Worm (Caenorhabditis elegans) whole organism, young adult: Measurements from ENCODE around the gene F52E4.5.

Experiments used
- ama-1 ChIP-seq, 3 experiments: fragments of 150-350 bp in 1 of 3; sonication (generic microtip) in 2 of 3; optimal IDR thresholded peaks; 2 replicates each; lab custom pipeline; 2014 to 2018; ENCODE audit warnings: missing biosample characterization in 2 of 3, missing genetic modification characterization in 2 of 3, missing genetic modification reagents in 2 of 3
- attf-3 ChIP-seq: fragments of 200-800 bp; sonication (Bioruptor generic); conservative IDR thresholded peaks from 2 replicates; pipeline ENCODE4 v1.3.6; 2022; ENCODE audit warnings: missing genetic modification reagents, missing genetic modification characterization, missing compliant biosample characterization
- cebp-2 ChIP-seq: fragments of 200-800 bp; sonication (Bioruptor generic); IDR thresholded peaks from 2 replicates; pipeline ENCODE4 v1.3.6; 2022; ENCODE audit warnings: missing genetic modification characterization, missing compliant biosample characterization
- dox-1 ChIP-seq: fragments of 200-800 bp; sonication (Bioruptor generic); IDR thresholded peaks from 2 replicates; pipeline ENCODE4 v1.3.6; 2022; ENCODE audit warnings: missing genetic modification reagents, missing genetic modification characterization, missing compliant biosample characterization
- snpc-4 ChIP-seq, 5 experiments: fragments of 150-350 bp in 1 of 5; sonication (generic microtip) in 4 of 5; optimal IDR thresholded peaks; 2 replicates each; lab custom pipeline; 2014 to 2018; ENCODE audit warnings: missing genetic modification characterization in 5 of 5, missing biosample characterization in 3 of 5, antibody characterized with exemption in 2 of 5, mild to moderate bottlenecking in 2 of 5, missing compliant biosample characterization in 2 of 5, missing genotype in 2 of 5, moderate library complexity in 2 of 5, missing genetic modification reagents in 1 of 5

- no peak for TF ChIP-seq snpc-4 (GFP tag; optimal IDR thresholded peaks at IDR 0.05; lab: Kevin White, UChicago)
- no peak for TF ChIP-seq snpc-4 (tag; optimal IDR thresholded peaks at IDR 0.05; lab: Kevin White, UChicago)
- no peak for TF ChIP-seq dox-1 (GFP tag; lab: Robert Waterston, UW)
- no peak for TF ChIP-seq cebp-2 (GFP tag; lab: Robert Waterston, UW)
- TF ChIP-seq attf-3 (GFP tag; lab: Robert Waterston, UW) = no peak
- no peak for TF ChIP-seq ama-1 (optimal IDR thresholded peaks at IDR 0.05; lab: Kevin White, UChicago)
- no peak for TF ChIP-seq ama-1 (GFP tag; optimal IDR thresholded peaks at IDR 0.05; lab: Kevin White, UChicago)
Measured at ce11 chrX:3063274-3063673, 23.9 kb downstream of the F52E4.5 start, which contains the start of gene ceh-30.
